Worm (Caenorhabditis elegans) whole organism, midembryonic: Measurements from ENCODE around the gene ima-3.

ENCODE experiments used
- med-1 ChIP-seq: sonication (generic microtip); optimal IDR thresholded peaks from 2 replicates; lab custom pipeline; 2017; ENCODE audit warnings: missing genetic modification characterization, mild to moderate bottlenecking, missing compliant biosample characterization, antibody characterized with exemption, missing genetic modification reagents; ENCODE audit not compliant: insufficient read depth
- tab-1 ChIP-seq: fragments of 200-800 bp; sonication (Bioruptor generic); IDR thresholded peaks from 2 replicates; pipeline ENCODE4 v1.3.6; 2022; ENCODE audit warnings: missing genetic modification characterization, missing compliant biosample characterization
- ztf-23 ChIP-seq: fragments of 200-800 bp; sonication (Bioruptor generic); IDR thresholded peaks from 2 replicates; pipeline ENCODE4 v1.3.6; 2022; ENCODE audit warnings: missing genetic modification reagents, missing genetic modification characterization, missing compliant biosample characterization

DNA sequence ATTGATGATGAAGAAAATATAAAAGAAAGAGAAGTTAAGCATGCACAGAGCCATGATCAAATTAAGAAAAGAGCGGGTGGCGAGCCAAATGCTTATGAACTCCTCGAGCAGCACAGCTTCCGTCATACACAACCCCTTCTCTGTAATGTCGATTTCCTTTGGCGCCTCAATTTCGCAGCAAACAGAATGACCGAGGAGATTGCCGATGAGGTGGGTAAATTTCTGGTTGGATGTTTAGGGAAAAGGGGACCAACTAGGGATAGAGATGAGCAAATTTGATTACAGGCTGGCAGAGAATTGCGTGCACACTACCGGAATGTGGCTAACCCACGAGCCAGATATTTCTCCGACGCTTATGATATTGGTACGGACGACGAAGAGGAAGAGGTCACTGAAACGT, 43.9 kb upstream of the ima-3 start:
- TF ChIP-seq ztf-23 (GFP tag; lab: Robert Waterston, UW) = no peak
- no peak for TF ChIP-seq med-1 (GFP tag; lab: Kevin White, UChicago)
- TF ChIP-seq tab-1 (GFP tag; lab: Robert Waterston, UW) = no peak
